Worm (Caenorhabditis elegans) whole organism, L1 larva: ENCODE data around the gene Y41G9A.17.
A peak's percentile ranks its signal among the peaks of the same experiment; 100 is the strongest.

Experiments used
- C04F5.9 ChIP-seq: sonication (generic microtip); optimal IDR thresholded peaks from 2 replicates; lab custom pipeline; 2016; ENCODE audit warnings: missing genetic modification characterization, missing compliant biosample characterization
- C16A3.4 ChIP-seq: fragments of 150-350 bp; optimal IDR thresholded peaks from 2 replicates; lab custom pipeline; 2014; ENCODE audit warnings: missing biosample characterization, missing genetic modification characterization
- C34B4.2 ChIP-seq: sonication (generic microtip); optimal IDR thresholded peaks from 2 replicates; lab custom pipeline; 2017; ENCODE audit warnings: mild to moderate bottlenecking, missing genetic modification characterization, missing compliant biosample characterization
- F16B12.6 ChIP-seq: fragments of 150-350 bp; optimal IDR thresholded peaks from 2 replicates; lab custom pipeline; 2014; ENCODE audit warnings: missing biosample characterization, missing genetic modification characterization
- Y116A8C.19 ChIP-seq: sonication (generic microtip); optimal IDR thresholded peaks from 2 replicates; lab custom pipeline; 2016; ENCODE audit warnings: missing compliant biosample characterization, missing genetic modification characterization, borderline replicate concordance
- aha-1 ChIP-seq: fragments of 150-350 bp; optimal IDR thresholded peaks from 2 replicates; lab custom pipeline; 2014; ENCODE audit warnings: missing biosample characterization, missing genetic modification characterization
- aly-2 ChIP-seq: fragments of 150-350 bp; optimal IDR thresholded peaks from 2 replicates; lab custom pipeline; 2014; ENCODE audit warnings: missing biosample characterization, missing genetic modification characterization
- ama-1 ChIP-seq: fragments of 150-350 bp; optimal IDR thresholded peaks from 2 replicates; lab custom pipeline; 2014
- ceh-8 ChIP-seq: fragments of 200-800 bp; sonication (Bioruptor generic); optimal IDR thresholded peaks from 2 replicates; lab custom pipeline; 2018; ENCODE audit warnings: mild to moderate bottlenecking, missing genetic modification characterization, moderate library complexity, missing compliant biosample characterization
- ceh-82 ChIP-seq, 3 experiments: fragments of 150-350 bp in 1 of 3; sonication (generic microtip) in 2 of 3; optimal IDR thresholded peaks; 2 replicates each; lab custom pipeline; 2014 to 2017; ENCODE audit warnings: missing biosample characterization in 3 of 3, missing genetic modification characterization in 3 of 3
- ceh-88 ChIP-seq: fragments of 200-800 bp; sonication (Bioruptor generic); IDR thresholded peaks from 2 replicates; pipeline ENCODE4 v1.3.6; 2022; ENCODE audit warnings: missing genetic modification characterization, missing compliant biosample characterization
- ceh-90 ChIP-seq: sonication (generic microtip); optimal IDR thresholded peaks from 2 replicates; lab custom pipeline; 2016; ENCODE audit warnings: missing genetic modification characterization, missing compliant biosample characterization
- dpl-1 ChIP-seq, 3 experiments: fragments of 150-350 bp in 2 of 3; sonication (generic microtip) in 1 of 3; optimal IDR thresholded peaks; 2 replicates each; lab custom pipeline; 2014 to 2017; ENCODE audit warnings: missing biosample characterization in 3 of 3, missing genetic modification characterization in 3 of 3, missing genetic modification reagents in 3 of 3
- egl-13 ChIP-seq: sonication (generic microtip); optimal IDR thresholded peaks from 2 replicates; lab custom pipeline; 2016; ENCODE audit warnings: missing genotype, missing genetic modification reagents, missing genetic modification characterization, missing compliant biosample characterization
- elt-2 ChIP-seq: sonication (generic microtip); optimal IDR thresholded peaks from 2 replicates; lab custom pipeline; 2016; ENCODE audit warnings: missing genetic modification characterization, mild to moderate bottlenecking, inconsistent platforms, missing compliant biosample characterization, missing genetic modification reagents
- elt-3 ChIP-seq, 6 experiments: fragments of 150-350 bp in 1 of 6; sonication (generic microtip); optimal IDR thresholded peaks; 2 replicates each; lab custom pipeline; 2017 to 2018; ENCODE audit warnings: missing biosample characterization in 6 of 6, missing genetic modification characterization in 6 of 6, inconsistent platforms in 1 of 6
- ets-5 ChIP-seq: fragments of 200-800 bp; sonication (Bioruptor generic); IDR thresholded peaks from 2 replicates; pipeline ENCODE4 v1.3.6; 2022; ENCODE audit warnings: missing genetic modification characterization, missing compliant biosample characterization
- fkh-4 ChIP-seq: sonication (generic microtip); optimal IDR thresholded peaks from 2 replicates; lab custom pipeline; 2016; ENCODE audit warnings: missing compliant biosample characterization, missing genetic modification characterization, borderline replicate concordance
- fkh-8 ChIP-seq: sonication (generic microtip); optimal IDR thresholded peaks from 2 replicates; lab custom pipeline; 2016; ENCODE audit warnings: mild to moderate bottlenecking, missing genetic modification characterization, missing compliant biosample characterization
- fos-1 ChIP-seq: fragments of 150-350 bp; optimal IDR thresholded peaks from 2 replicates; lab custom pipeline; 2014; ENCODE audit warnings: missing biosample characterization, missing genetic modification characterization
- grh-1 ChIP-seq: fragments of 200-800 bp; sonication (Bioruptor generic); IDR thresholded peaks from 2 replicates; pipeline ENCODE4 v1.3.6; 2022; ENCODE audit warnings: missing genetic modification reagents, missing genetic modification characterization, missing compliant biosample characterization
- hlh-4 ChIP-seq: sonication (generic microtip); optimal IDR thresholded peaks from 2 replicates; lab custom pipeline; 2016; ENCODE audit warnings: mild to moderate bottlenecking, missing genetic modification characterization, missing compliant biosample characterization
- isw-1 ChIP-seq: fragments of 200-800 bp; sonication (Bioruptor generic); IDR thresholded peaks from 2 replicates; pipeline ENCODE4 v1.3.6; 2022; ENCODE audit warnings: missing genetic modification characterization, missing compliant biosample characterization
- jun-1 ChIP-seq: fragments of 150-350 bp; optimal IDR thresholded peaks from 2 replicates; lab custom pipeline; 2014; ENCODE audit warnings: missing biosample characterization, missing genetic modification reagents, missing genetic modification characterization
- lin-39 ChIP-seq: fragments of 150-350 bp; optimal IDR thresholded peaks from 2 replicates; lab custom pipeline; 2014; ENCODE audit warnings: missing biosample characterization, missing genetic modification reagents, missing genetic modification characterization
- mdl-1 ChIP-seq, 2 experiments: fragments of 150-350 bp; optimal IDR thresholded peaks; 2 replicates each; lab custom pipeline; 2014 to 2017; ENCODE audit warnings: missing biosample characterization in 2 of 2, missing genetic modification characterization in 2 of 2, inconsistent platforms in 1 of 2
- mep-1 ChIP-seq: fragments of 150-350 bp; optimal IDR thresholded peaks from 2 replicates; lab custom pipeline; 2014; ENCODE audit warnings: missing biosample characterization, missing genetic modification characterization
- nhr-12 ChIP-seq: sonication (generic microtip); optimal IDR thresholded peaks from 2 replicates; lab custom pipeline; 2017; ENCODE audit warnings: missing biosample characterization, missing genetic modification characterization
- nhr-19 ChIP-seq: fragments of 200-800 bp; sonication (Bioruptor generic); conservative IDR thresholded peaks from 2 replicates; pipeline ENCODE4 v1.3.6; 2022; ENCODE audit warnings: missing genetic modification characterization, missing compliant biosample characterization
- nhr-237 ChIP-seq: fragments of 150-350 bp; optimal IDR thresholded peaks from 2 replicates; lab custom pipeline; 2014; ENCODE audit warnings: missing biosample characterization, missing genetic modification characterization
- nhr-47 ChIP-seq: sonication (generic microtip); optimal IDR thresholded peaks from 2 replicates; lab custom pipeline; 2016; ENCODE audit warnings: mild to moderate bottlenecking, missing genetic modification characterization, moderate library complexity, missing compliant biosample characterization
- nhr-76 ChIP-seq: sonication (generic microtip); optimal IDR thresholded peaks from 2 replicates; lab custom pipeline; 2017; ENCODE audit warnings: missing biosample characterization, missing genetic modification characterization
- nhr-77 ChIP-seq: fragments of 150-350 bp; optimal IDR thresholded peaks from 2 replicates; lab custom pipeline; 2014; ENCODE audit warnings: missing biosample characterization, missing genetic modification characterization
- nhr-84 ChIP-seq: sonication (generic microtip); optimal IDR thresholded peaks from 2 replicates; lab custom pipeline; 2017; ENCODE audit warnings: missing biosample characterization, missing genetic modification characterization
- nhr-85 ChIP-seq: sonication (generic microtip); peaks from one replicate; lab custom pipeline; 2016; ENCODE audit warnings: missing genetic modification characterization, inconsistent platforms, missing compliant biosample characterization
- nhr-90 ChIP-seq: sonication (generic microtip); optimal IDR thresholded peaks from 2 replicates; lab custom pipeline; 2016; ENCODE audit warnings: mild to moderate bottlenecking, missing genetic modification characterization, missing compliant biosample characterization; ENCODE audit not compliant: poor library complexity
- pax-3 ChIP-seq: fragments of 200-800 bp; sonication (Bioruptor generic); optimal IDR thresholded peaks from 2 replicates; lab custom pipeline; 2018; ENCODE audit warnings: mild to moderate bottlenecking, missing genetic modification characterization, moderate library complexity, missing compliant biosample characterization
- pqm-1 ChIP-seq: sonication (generic microtip); optimal IDR thresholded peaks from 3 replicates; lab custom pipeline; 2017; ENCODE audit warnings: missing biosample characterization, missing genetic modification characterization
- snpc-4 ChIP-seq: fragments of 150-350 bp; optimal IDR thresholded peaks from 2 replicates; lab custom pipeline; 2014; ENCODE audit warnings: missing biosample characterization, missing genetic modification characterization
- snu-23 ChIP-seq: sonication (generic microtip); optimal IDR thresholded peaks from 2 replicates; lab custom pipeline; 2016; ENCODE audit warnings: missing genetic modification characterization, missing compliant biosample characterization
- swsn-7 ChIP-seq: sonication (generic microtip); optimal IDR thresholded peaks from 2 replicates; lab custom pipeline; 2016; ENCODE audit warnings: missing genetic modification characterization, missing compliant biosample characterization
- tlp-1 ChIP-seq: fragments of 150-350 bp; optimal IDR thresholded peaks from 2 replicates; lab custom pipeline; 2014; ENCODE audit warnings: missing biosample characterization, missing genetic modification characterization
- unc-130 ChIP-seq: fragments of 150-350 bp; optimal IDR thresholded peaks from 2 replicates; lab custom pipeline; 2017; ENCODE audit warnings: missing biosample characterization, missing genetic modification characterization, inconsistent platforms
- unc-30 ChIP-seq: sonication (generic microtip); optimal IDR thresholded peaks from 2 replicates; lab custom pipeline; 2017; ENCODE audit warnings: missing biosample characterization, missing genetic modification characterization
- unc-86 ChIP-seq: sonication (generic microtip); optimal IDR thresholded peaks from 2 replicates; lab custom pipeline; 2016; ENCODE audit warnings: missing genetic modification characterization, missing compliant biosample characterization
- unc-98 ChIP-seq: fragments of 200-800 bp; sonication (Bioruptor generic); IDR thresholded peaks from 2 replicates; pipeline ENCODE4 v1.3.6; 2022; ENCODE audit warnings: missing genetic modification characterization, missing compliant biosample characterization
- xbp-1 ChIP-seq: sonication (generic microtip); optimal IDR thresholded peaks from 2 replicates; lab custom pipeline; 2016; ENCODE audit warnings: missing genetic modification characterization, missing compliant biosample characterization
- zag-1 ChIP-seq: fragments of 150-350 bp; optimal IDR thresholded peaks from 2 replicates; lab custom pipeline; 2014; ENCODE audit warnings: missing biosample characterization, missing genetic modification characterization
- zip-4 ChIP-seq: fragments of 200-800 bp; sonication (Bioruptor generic); optimal IDR thresholded peaks from 2 replicates; lab custom pipeline; 2018; ENCODE audit warnings: mild to moderate bottlenecking, missing genetic modification characterization, moderate library complexity, missing compliant biosample characterization
- ztf-11 ChIP-seq, 2 experiments: sonication (generic microtip); optimal IDR thresholded peaks; 2 replicates each; lab custom pipeline; 2016 to 2017; ENCODE audit warnings: missing genetic modification characterization in 2 of 2, missing biosample characterization in 1 of 2, missing compliant biosample characterization in 1 of 2
- ztf-4 ChIP-seq: fragments of 150-350 bp; optimal IDR thresholded peaks from 2 replicates; lab custom pipeline; 2014; ENCODE audit warnings: missing biosample characterization, missing genetic modification characterization

Gene Y41G9A.17

ce11 chrX:2999652-3000051, at the start of gene Y41G9A.17:
Gene Y41G9A.17, minus strand, starts transcription at chrX:2999752.
- TF ChIP-seq ztf-4 (tag; lab: Kevin White, UChicago) (no peak), snpc-4 (tag; lab: Kevin White, UChicago) (no peak), ztf-11 (tag; optimal IDR thresholded peaks at IDR 0.05; lab: Kevin White, UChicago) (no peak), Y116A8C.19 (tag; lab: Kevin White, UChicago) (no peak), ama-1 (lab: Kevin White, UChicago) (no peak), pqm-1 (tag; lab: Kevin White, UChicago) (no peak), aha-1 (tag; lab: Kevin White, UChicago) (no peak), snu-23 (GFP tag; lab: Kevin White, UChicago) (no peak), tlp-1 (tag; lab: Kevin White, UChicago) (no peak), nhr-90 (tag; lab: Kevin White, UChicago) (no peak), nhr-47 (tag; lab: Kevin White, UChicago) (no peak), ets-5 (no peak), swsn-7 (tag; lab: Kevin White, UChicago) (no peak), unc-98 (GFP tag; lab: Robert Waterston, UW) (no peak)
- TF ChIP-seq, all 84 proteins: peak for 0

ce11 chrX:3049233-3049632, 49.7 kb upstream of the Y41G9A.17 start:
- no peak for TF ChIP-seq pax-3 (tag; lab: Kevin White, UChicago)
- TF ChIP-seq C04F5.9, result no peak
- TF ChIP-seq swsn-7 (tag; lab: Kevin White, UChicago), result peak; percentile 64
- no peak for TF ChIP-seq isw-1 (GFP tag; lab: Robert Waterston, UW)
- TF ChIP-seq hlh-4 (tag; lab: Kevin White, UChicago), result no peak
- no peak for TF ChIP-seq zag-1 (tag; lab: Kevin White, UChicago)
- TF ChIP-seq nhr-90 (tag; lab: Kevin White, UChicago), result no peak
- no peak for TF ChIP-seq fos-1 (tag; lab: Kevin White, UChicago)
- TF ChIP-seq elt-2, result no peak
- no peak for TF ChIP-seq ceh-8 (GFP tag; lab: Kevin White, UChicago)
- no peak for TF ChIP-seq aha-1 (tag; lab: Kevin White, UChicago)
- no peak for TF ChIP-seq jun-1
- no peak for TF ChIP-seq nhr-84 (tag; lab: Kevin White, UChicago)
- peak in 1 of 3 experiments; percentile 6 for TF ChIP-seq dpl-1 (GFP tag; optimal IDR thresholded peaks at IDR 0.05; lab: Kevin White, UChicago)
- peak; percentile 51 for TF ChIP-seq snu-23 (GFP tag; lab: Kevin White, UChicago)
- no peak for TF ChIP-seq unc-98 (GFP tag; lab: Robert Waterston, UW)
- TF ChIP-seq nhr-47 (tag; lab: Kevin White, UChicago), result peak; percentile 58
- TF ChIP-seq aly-2 (tag; lab: Kevin White, UChicago), result no peak
- TF ChIP-seq F16B12.6 (tag; lab: Kevin White, UChicago), result no peak
- no peak for TF ChIP-seq zip-4 (GFP tag; lab: Kevin White, UChicago)
- peak; percentile 47 for TF ChIP-seq nhr-19 (GFP tag; lab: Robert Waterston, UW)
- TF ChIP-seq xbp-1 (tag; lab: Kevin White, UChicago), result peak; percentile 28
- TF ChIP-seq grh-1 (GFP tag; lab: Robert Waterston, UW), result no peak
- TF ChIP-seq nhr-76 (tag; lab: Kevin White, UChicago), result no peak
- TF ChIP-seq unc-30, result no peak
- no peak for TF ChIP-seq ceh-88 (GFP tag; lab: Robert Waterston, UW)
- TF ChIP-seq unc-130, result no peak
- TF ChIP-seq ztf-11 (tag; optimal IDR thresholded peaks at IDR 0.05; lab: Kevin White, UChicago), result no peak
- no peak for TF ChIP-seq nhr-77 (tag; lab: Kevin White, UChicago)
- no peak for TF ChIP-seq C34B4.2 (tag; lab: Kevin White, UChicago)
- TF ChIP-seq nhr-85 (tag; lab: Kevin White, UChicago), result no peak
- no peak for TF ChIP-seq nhr-237
- TF ChIP-seq mep-1 (tag; lab: Kevin White, UChicago), result peak; percentile 36
- peak in 1 of 2 experiments; percentile 35 for TF ChIP-seq mdl-1 (tag; optimal IDR thresholded peaks at IDR 0.05; lab: Kevin White, UChicago)
- TF ChIP-seq unc-86, result peak; percentile 41
- no peak for TF ChIP-seq fkh-4 (tag; lab: Kevin White, UChicago)
- peak; percentile 40 to 66 (median 50) for TF ChIP-seq ceh-82 (tag; optimal IDR thresholded peaks at IDR 0.05; lab: Kevin White, UChicago)
- TF ChIP-seq nhr-12 (tag; lab: Kevin White, UChicago), result no peak
- TF ChIP-seq elt-3 (tag; optimal IDR thresholded peaks at IDR 0.05; lab: Kevin White, UChicago), result no peak
- TF ChIP-seq ceh-90 (tag; lab: Kevin White, UChicago), result no peak
- peak; percentile 34 for TF ChIP-seq egl-13
- no peak for TF ChIP-seq lin-39 (tag; lab: Kevin White, UChicago)
- peak; percentile 59 for TF ChIP-seq fkh-8 (tag; lab: Kevin White, UChicago)
- no peak for TF ChIP-seq C16A3.4
